Fruit fly (Drosophila melanogaster): ENCODE results near the gene Npc2h.

- TF ChIP-seq gem (tag; optimal IDR thresholded peaks at IDR 0.05), result peak; percentile 6
- TF ChIP-seq CG12299 (tag; optimal IDR thresholded peaks at IDR 0.05), result no peak
- TF ChIP-seq CG2678 (tag; optimal IDR thresholded peaks at IDR 0.05), result no peak
- TF ChIP-seq ham (GFP tag; IDR thresholded peaks at IDR 0.05), result no peak
- TF ChIP-seq CG13123 (GFP tag; optimal IDR thresholded peaks at IDR 0.05), result no peak
- no peak for TF ChIP-seq CG16863 (GFP tag; optimal IDR thresholded peaks at IDR 0.05)
Observed at dm6 chr3R:30721215-30721862, 24.8 kb downstream of the Npc2h start.

Data from whole organism, embryonic.